Fruit fly (Drosophila melanogaster) whole organism, prepupa: Measurements from ENCODE around the gene Mer.

Experiments used
- CG10669 ChIP-seq: fragments of 200-800 bp; sonication (Bioruptor generic); optimal IDR thresholded peaks from 3 replicates; lab custom pipeline; 2018; ENCODE audit warnings: missing biosample characterization, mild to moderate bottlenecking, missing genetic modification characterization, moderate library complexity
- CG11294 ChIP-seq: fragments of 200-800 bp; sonication (Bioruptor generic); IDR thresholded peaks from 2 replicates; pipeline ENCODE4 v1.3.6; 2022; ENCODE audit warnings: missing biosample characterization, missing genetic modification characterization
- CG16779 ChIP-seq: fragments of 200-800 bp; sonication (Bioruptor generic); optimal IDR thresholded peaks from 3 replicates; lab custom pipeline; 2017; ENCODE audit warnings: missing biosample characterization, mild to moderate bottlenecking, missing genetic modification characterization
- CG31627 ChIP-seq: fragments of 200-800 bp; sonication (Bioruptor generic); optimal IDR thresholded peaks from 3 replicates; lab custom pipeline; 2016; ENCODE audit warnings: missing biosample characterization, missing genetic modification characterization
- CG32006 ChIP-seq: fragments of 200-800 bp; sonication (Bioruptor generic); optimal IDR thresholded peaks from 3 replicates; lab custom pipeline; 2017; ENCODE audit warnings: missing biosample characterization, mild to moderate bottlenecking, missing genetic modification characterization
- CG34406 ChIP-seq: fragments of 200-800 bp; sonication (Bioruptor generic); optimal IDR thresholded peaks from 3 replicates; lab custom pipeline; 2016; ENCODE audit warnings: missing biosample characterization, missing genetic modification characterization
- CG4318 ChIP-seq: fragments of 200-800 bp; sonication (Bioruptor generic); optimal IDR thresholded peaks from 3 replicates; lab custom pipeline; 2017; ENCODE audit warnings: missing biosample characterization, mild to moderate bottlenecking, missing genetic modification characterization
- CG6163 ChIP-seq: fragments of 200-800 bp; sonication (Bioruptor generic); IDR thresholded peaks from 3 replicates; pipeline ENCODE4 v1.3.6; 2022; ENCODE audit warnings: missing biosample characterization, missing genetic modification characterization
- CG6792 ChIP-seq: fragments of 200-800 bp; sonication (Bioruptor generic); optimal IDR thresholded peaks from 3 replicates; lab custom pipeline; 2016; ENCODE audit warnings: missing biosample characterization, missing genetic modification characterization
- CG7368 ChIP-seq: fragments of 200-800 bp; sonication (Bioruptor generic); optimal IDR thresholded peaks from 3 replicates; lab custom pipeline; 2016; ENCODE audit warnings: missing biosample characterization, missing genetic modification characterization
- CG8119 ChIP-seq: fragments of 200-800 bp; sonication (Bioruptor generic); IDR thresholded peaks from 3 replicates; pipeline ENCODE4 v1.3.6; 2022; ENCODE audit warnings: missing biosample characterization, missing genetic modification characterization
- CG8319 ChIP-seq: fragments of 200-800 bp; sonication (Bioruptor generic); optimal IDR thresholded peaks from 3 replicates; lab custom pipeline; 2016; ENCODE audit warnings: missing biosample characterization, missing genetic modification characterization
- Eip78C ChIP-seq: fragments of 200-800 bp; sonication (Bioruptor generic); peaks from one replicate; lab custom pipeline; 2016; ENCODE audit warnings: missing biosample characterization, missing genetic modification characterization
- Eip93F ChIP-seq: fragments of 200-800 bp; sonication (Bioruptor generic); optimal IDR thresholded peaks from 2 replicates; lab custom pipeline; 2016; ENCODE audit warnings: missing biosample characterization, mild to moderate bottlenecking, missing genetic modification characterization
- Ets96B ChIP-seq: fragments of 200-800 bp; optimal IDR thresholded peaks from 2 replicates; lab custom pipeline; 2019; ENCODE audit warnings: missing biosample characterization, mild to moderate bottlenecking, missing genetic modification characterization, moderate library complexity
- Gug ChIP-seq: fragments of 200-800 bp; sonication (Bioruptor generic); IDR thresholded peaks from 2 replicates; pipeline ENCODE4 v1.3.6; 2022; ENCODE audit warnings: missing biosample characterization, missing genetic modification characterization
- Hr38 ChIP-seq: sonication (Bioruptor generic); optimal IDR thresholded peaks from 2 replicates; lab custom pipeline; 2016; ENCODE audit warnings: missing biosample characterization, missing genetic modification characterization
- Hr39 ChIP-seq: fragments of 200-800 bp; sonication (Bioruptor generic); optimal IDR thresholded peaks from 2 replicates; lab custom pipeline; 2016; ENCODE audit warnings: missing biosample characterization, missing genetic modification characterization
- Lpt ChIP-seq: fragments of 200-800 bp; sonication (Bioruptor generic); optimal IDR thresholded peaks from 3 replicates; lab custom pipeline; 2016; ENCODE audit warnings: missing biosample characterization, missing genetic modification characterization
- Met ChIP-seq: fragments of 200-800 bp; sonication (Bioruptor generic); optimal IDR thresholded peaks from 3 replicates; lab custom pipeline; 2016; ENCODE audit warnings: missing biosample characterization, missing genetic modification characterization
- Sox102F ChIP-seq: fragments of 200-800 bp; sonication (Bioruptor generic); optimal IDR thresholded peaks from 2 replicates; lab custom pipeline; 2016; ENCODE audit warnings: missing biosample characterization, mild to moderate bottlenecking, missing genetic modification characterization
- Sox14 ChIP-seq: fragments of 200-800 bp; sonication (Bioruptor generic); optimal IDR thresholded peaks from 3 replicates; lab custom pipeline; 2016; ENCODE audit warnings: missing biosample characterization, missing genetic modification characterization
- Sox15 ChIP-seq: fragments of 200-800 bp; sonication (Bioruptor generic); optimal IDR thresholded peaks from 3 replicates; lab custom pipeline; 2016; ENCODE audit warnings: missing biosample characterization, missing genetic modification characterization
- achi ChIP-seq: fragments of 200-800 bp; sonication (Bioruptor generic); optimal IDR thresholded peaks from 3 replicates; lab custom pipeline; 2016; ENCODE audit warnings: missing biosample characterization, missing genetic modification characterization
- dac ChIP-seq: fragments of 200-800 bp; sonication (Bioruptor generic); optimal IDR thresholded peaks from 2 replicates; lab custom pipeline; 2017; ENCODE audit warnings: missing biosample characterization, mild to moderate bottlenecking, missing genetic modification characterization
- eg ChIP-seq: fragments of 200-800 bp; sonication (Bioruptor generic); IDR thresholded peaks from 3 replicates; pipeline ENCODE4 v1.3.6; 2022; ENCODE audit warnings: missing biosample characterization, missing genetic modification characterization
- esn ChIP-seq: fragments of 200-800 bp; sonication (Bioruptor generic); optimal IDR thresholded peaks from 2 replicates; lab custom pipeline; 2016; ENCODE audit warnings: missing biosample characterization, mild to moderate bottlenecking, missing genetic modification characterization, moderate library complexity
- fd59A ChIP-seq: fragments of 200-800 bp; sonication (Bioruptor generic); optimal IDR thresholded peaks from 2 replicates; lab custom pipeline; 2017; ENCODE audit warnings: missing biosample characterization, mild to moderate bottlenecking, missing genetic modification characterization, missing genetic modification reagents
- fd85E ChIP-seq: fragments of 200-800 bp; sonication (Bioruptor generic); optimal IDR thresholded peaks from 3 replicates; lab custom pipeline; 2016; ENCODE audit warnings: missing biosample characterization, missing genetic modification characterization
- net ChIP-seq: fragments of 200-800 bp; sonication (Bioruptor generic); optimal IDR thresholded peaks from 3 replicates; lab custom pipeline; 2016; ENCODE audit warnings: missing biosample characterization, missing genetic modification characterization
- pdm3 ChIP-seq: fragments of 200-800 bp; sonication (Bioruptor generic); optimal IDR thresholded peaks from 3 replicates; lab custom pipeline; 2016; ENCODE audit warnings: missing biosample characterization, missing genetic modification characterization
- spab ChIP-seq: fragments of 200-800 bp; sonication (Bioruptor generic); optimal IDR thresholded peaks from 2 replicates; lab custom pipeline; 2017; ENCODE audit warnings: missing biosample characterization, mild to moderate bottlenecking, missing genetic modification characterization, missing genetic modification reagents
- svp ChIP-seq: fragments of 200-800 bp; sonication (Bioruptor generic); peaks from one replicate; lab custom pipeline; 2016; ENCODE audit warnings: missing biosample characterization, missing genetic modification characterization
- topi ChIP-seq: fragments of 200-800 bp; sonication (Bioruptor generic); optimal IDR thresholded peaks from 3 replicates; lab custom pipeline; 2016; ENCODE audit warnings: missing biosample characterization, missing genetic modification characterization
- vri ChIP-seq: fragments of 200-800 bp; sonication (Bioruptor generic); optimal IDR thresholded peaks from 3 replicates; lab custom pipeline; 2016; ENCODE audit warnings: missing biosample characterization, mild to moderate bottlenecking, missing genetic modification characterization

Mer gene

DNA sequence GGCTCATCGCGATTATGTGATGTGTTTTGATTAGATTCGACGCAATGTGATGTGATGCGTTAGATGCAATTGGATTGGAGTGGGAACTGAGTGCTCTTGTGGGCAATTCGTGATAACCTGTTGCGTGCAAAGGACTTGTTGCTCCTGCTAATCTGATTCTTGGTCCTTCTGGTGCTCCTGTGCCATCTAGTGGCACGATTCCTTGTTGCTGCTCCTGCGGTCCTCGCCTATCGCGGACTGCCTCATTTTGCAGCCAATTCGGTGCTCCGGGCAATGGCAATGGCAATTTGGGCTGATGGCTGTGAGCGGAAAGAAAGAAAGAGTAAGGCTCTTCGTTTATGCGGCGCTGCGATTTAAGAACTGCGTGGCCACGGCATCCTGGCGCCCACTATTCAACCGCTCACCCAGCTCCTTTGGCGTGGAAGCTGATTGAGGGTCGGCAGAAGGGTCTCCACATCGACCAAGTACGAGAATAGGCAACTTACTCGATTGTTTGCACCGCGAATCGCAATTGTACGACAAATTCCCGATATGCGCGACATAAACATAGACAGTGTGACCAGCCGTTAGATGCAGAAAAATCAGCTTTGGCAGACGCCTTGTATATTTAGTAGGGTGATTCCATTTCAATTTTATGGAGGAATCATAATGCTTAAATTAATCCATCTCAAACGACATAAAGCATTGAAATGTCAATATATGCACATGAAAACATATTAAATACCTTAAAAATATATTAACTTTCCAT lies at the start of gene Mer (continued):
- TF ChIP-seq CG8119 = peak; percentile 86
- TF ChIP-seq Gug = peak; percentile 80
- peak; percentile 82 for TF ChIP-seq CG10669 (GFP tag; lab: Kevin White, UChicago)
- peak; percentile 62 for TF ChIP-seq Eip93F (GFP tag; lab: Kevin White, UChicago)
- TF ChIP-seq Met (GFP tag; lab: Kevin White, UChicago) = peak; percentile 18
- peak; percentile 70 for TF ChIP-seq fd59A (GFP tag; lab: Kevin White, UChicago)
- peak; percentile 92 for TF ChIP-seq CG7368 (GFP tag; lab: Kevin White, UChicago)
- TF ChIP-seq CG6792 (GFP tag; lab: Kevin White, UChicago) = peak; percentile 87
- peak; percentile 90 for TF ChIP-seq topi (GFP tag; lab: Kevin White, UChicago)

DNA sequence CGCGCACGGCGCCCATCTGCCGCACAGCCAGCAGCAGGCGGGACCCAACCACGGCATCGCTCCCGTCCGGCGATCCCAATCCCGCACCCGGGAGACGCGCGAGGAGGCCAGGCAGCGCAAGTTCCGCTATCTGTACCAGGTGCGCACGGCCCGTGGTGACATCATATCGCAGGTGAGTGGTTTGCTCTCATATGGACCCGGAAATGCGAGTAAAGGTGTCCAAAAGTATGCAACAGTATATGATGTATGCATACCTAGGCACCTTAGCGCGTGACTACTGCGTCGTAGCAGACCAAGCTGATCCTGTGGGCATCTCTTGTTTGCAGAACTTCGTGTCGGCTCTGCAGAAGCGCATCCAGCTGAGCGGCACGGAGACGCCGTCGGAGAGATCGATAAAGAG lies 44.6 kb upstream of the Mer start:
- TF ChIP-seq spab (GFP tag; lab: Kevin White, UChicago) = no peak
- TF ChIP-seq CG31627 = no peak
- no peak for TF ChIP-seq svp
- no peak for TF ChIP-seq CG7368 (GFP tag; lab: Kevin White, UChicago)
- TF ChIP-seq dac = no peak
- TF ChIP-seq CG6792 (GFP tag; lab: Kevin White, UChicago) = no peak
- no peak for TF ChIP-seq Hr38 (GFP tag; lab: Kevin White, UChicago)
- TF ChIP-seq vri (GFP tag; lab: Kevin White, UChicago) = no peak
- TF ChIP-seq fd59A (GFP tag; lab: Kevin White, UChicago) = no peak
- TF ChIP-seq Ets96B (tag; lab: Kevin White, UChicago) = no peak
- TF ChIP-seq CG8319 = no peak
- TF ChIP-seq, all 60 proteins: peak for 0

DNA sequence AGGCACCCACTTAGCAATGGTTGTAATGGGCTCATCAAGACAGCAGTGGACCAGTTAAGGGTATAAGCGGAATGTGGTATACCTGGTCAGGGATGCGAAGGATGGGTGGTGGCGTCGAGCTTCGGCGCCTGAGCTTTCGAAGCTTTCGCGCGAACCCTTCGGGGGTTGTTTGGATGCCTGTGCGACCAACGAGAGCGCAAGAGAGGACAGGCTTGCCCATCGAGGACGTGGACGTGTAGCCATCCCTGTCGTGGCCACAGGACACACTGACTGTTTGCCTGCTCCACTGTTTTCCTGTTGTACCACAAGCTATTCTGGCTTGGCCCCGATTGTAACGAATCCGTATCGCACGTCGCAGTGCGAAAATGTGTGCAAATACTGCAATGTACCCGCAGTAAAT lies 42.0 kb upstream of the Mer start, which contains the start of gene CG14234:
Gene CG14234, plus strand, starts transcription at position 301 of the 400 bp plus-strand sequence.
- no peak for TF ChIP-seq CG8319
- TF ChIP-seq Lpt (GFP tag; lab: Kevin White, UChicago) = no peak
- TF ChIP-seq pdm3 (GFP tag; lab: Kevin White, UChicago) = no peak
- no peak for TF ChIP-seq fd59A (GFP tag; lab: Kevin White, UChicago)
- no peak for TF ChIP-seq dac
- TF ChIP-seq CG6792 (GFP tag; lab: Kevin White, UChicago) = no peak
- TF ChIP-seq eg (GFP tag; lab: Robert Waterston, UW) = no peak
- no peak for TF ChIP-seq esn
- no peak for TF ChIP-seq CG11294
- no peak for TF ChIP-seq CG4318 (GFP tag; lab: Kevin White, UChicago)
- TF ChIP-seq CG16779 (tag; lab: Kevin White, UChicago) = no peak
- no peak for TF ChIP-seq CG32006 (GFP tag; lab: Kevin White, UChicago)
- TF ChIP-seq net (GFP tag; lab: Kevin White, UChicago) = no peak
- TF ChIP-seq Sox15 (GFP tag; lab: Kevin White, UChicago) = no peak
- TF ChIP-seq Eip93F (GFP tag; lab: Kevin White, UChicago) = no peak
- no peak for TF ChIP-seq achi
- TF ChIP-seq vri (GFP tag; lab: Kevin White, UChicago) = no peak
- TF ChIP-seq Eip78C (GFP tag; lab: Kevin White, UChicago) = no peak
- TF ChIP-seq Sox14 (GFP tag; lab: Kevin White, UChicago) = no peak
- no peak for TF ChIP-seq Sox102F (GFP tag; lab: Kevin White, UChicago)
- TF ChIP-seq, all 60 proteins: peak for 0

DNA sequence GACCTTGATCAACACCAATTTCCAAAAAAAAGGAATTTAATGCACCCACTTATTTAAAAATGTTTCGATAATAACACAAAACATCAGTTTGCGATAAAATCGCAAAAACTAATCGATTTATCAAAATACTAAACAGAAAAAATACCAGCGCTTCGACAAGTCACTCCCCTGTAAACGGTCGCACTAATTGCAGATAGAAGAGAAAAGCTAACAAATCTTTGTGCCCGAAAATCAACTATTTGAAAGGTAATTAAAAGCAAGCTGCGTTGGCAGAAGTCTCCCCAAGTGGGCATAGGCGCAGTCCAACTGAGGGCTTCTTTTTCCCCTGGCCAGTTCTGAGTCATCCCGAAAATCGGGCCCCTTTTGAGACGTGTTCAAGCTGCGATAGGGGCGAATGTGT lies 37.5 kb upstream of the Mer start, which contains the start of gene AP-1-2beta:
Gene AP-1-2beta, plus strand, starts transcription at position 161 of the 400 bp plus-strand sequence.
- TF ChIP-seq CG6163 (GFP tag; lab: Robert Waterston, UW) (no peak), Sox15 (GFP tag; lab: Kevin White, UChicago) (no peak), CG34406 (GFP tag; lab: Kevin White, UChicago) (no peak), Hr39 (GFP tag; lab: Kevin White, UChicago) (no peak), Gug (no peak), fd85E (GFP tag; lab: Kevin White, UChicago) (no peak)
